Fruit fly (Drosophila melanogaster) whole organism, embryonic: ENCODE measurements around the gene CG8369.
A peak's percentile ranks its signal among the peaks of the same experiment; 100 is the strongest.

ENCODE experiments used
- Adf1 ChIP-seq: fragments of 200-800 bp; sonication (Bioruptor generic); IDR thresholded peaks from 2 replicates; pipeline ENCODE4 v1.3.6; 2022; ENCODE audit warnings: missing biosample characterization, missing genetic modification characterization
- Asciz ChIP-seq: fragments of 200-800 bp; sonication (Bioruptor generic); optimal IDR thresholded peaks from 2 replicates; lab custom pipeline; 2017; ENCODE audit warnings: missing biosample characterization, mild to moderate bottlenecking, missing genetic modification characterization, missing genetic modification reagents
- CG11560 ChIP-seq: fragments of 200-800 bp; sonication (Bioruptor generic); IDR thresholded peaks from 3 replicates; pipeline ENCODE4 v1.3.6; 2022; ENCODE audit warnings: missing biosample characterization, missing genetic modification characterization
- CG12155 ChIP-seq: fragments of 200-800 bp; sonication (Bioruptor generic); optimal IDR thresholded peaks from 3 replicates; lab custom pipeline; 2016; ENCODE audit warnings: missing biosample characterization, missing genetic modification characterization
- CG12769 ChIP-seq: fragments of 200-800 bp; sonication (Bioruptor generic); optimal IDR thresholded peaks from 2 replicates; lab custom pipeline; 2019; ENCODE audit warnings: missing biosample characterization, mild to moderate bottlenecking, missing genetic modification characterization, moderate library complexity
- CG13287 ChIP-seq: fragments of 200-800 bp; sonication (Bioruptor generic); IDR thresholded peaks from 2 replicates; pipeline ENCODE4 v1.3.6; 2022; ENCODE audit warnings: missing biosample characterization, missing genetic modification characterization; ENCODE audit not compliant: partially characterized antibody
- CG13775 ChIP-seq: fragments of 200-800 bp; sonication (Bioruptor generic); optimal IDR thresholded peaks from 3 replicates; lab custom pipeline; 2017; ENCODE audit warnings: missing biosample characterization, mild to moderate bottlenecking, missing genetic modification characterization
- CG15601 ChIP-seq: fragments of 200-800 bp; sonication (Bioruptor generic); optimal IDR thresholded peaks from 3 replicates; lab custom pipeline; 2019; ENCODE audit warnings: missing biosample characterization, mild to moderate bottlenecking, missing genetic modification characterization, moderate library complexity
- CG16815 ChIP-seq: fragments of 200-800 bp; sonication (Bioruptor generic); optimal IDR thresholded peaks from 3 replicates; lab custom pipeline; 2017; ENCODE audit warnings: missing biosample characterization, mild to moderate bottlenecking, missing genetic modification characterization
- CG17385 ChIP-seq: fragments of 200-800 bp; sonication (Bioruptor generic); optimal IDR thresholded peaks from 3 replicates; lab custom pipeline; 2018; ENCODE audit warnings: missing biosample characterization, mild to moderate bottlenecking, missing genetic modification characterization
- CG2120 ChIP-seq: fragments of 200-800 bp; sonication (Bioruptor generic); optimal IDR thresholded peaks from 3 replicates; lab custom pipeline; 2016; ENCODE audit warnings: missing biosample characterization, missing genetic modification characterization
- CG31224 ChIP-seq: fragments of 200-800 bp; sonication (Bioruptor generic); IDR thresholded peaks from 2 replicates; pipeline ENCODE4 v1.3.6; 2022; ENCODE audit warnings: missing biosample characterization, missing genetic modification characterization
- CG31365 ChIP-seq: fragments of 200-800 bp; sonication (Bioruptor generic); optimal IDR thresholded peaks from 2 replicates; lab custom pipeline; 2018; ENCODE audit warnings: missing biosample characterization, mild to moderate bottlenecking, missing genetic modification characterization
- CG32767 ChIP-seq: fragments of 200-800 bp; sonication (Bioruptor generic); IDR thresholded peaks from 2 replicates; pipeline ENCODE4 v1.3.6; 2022; ENCODE audit warnings: missing biosample characterization, missing genetic modification characterization
- CG33557 ChIP-seq: fragments of 200-800 bp; sonication (Bioruptor generic); optimal IDR thresholded peaks from 2 replicates; lab custom pipeline; 2019; ENCODE audit warnings: missing biosample characterization, mild to moderate bottlenecking, missing genetic modification characterization, moderate library complexity
- CG34224 ChIP-seq: fragments of 200-800 bp; sonication (Bioruptor generic); IDR thresholded peaks from 3 replicates; pipeline ENCODE4 v1.3.6; 2022; ENCODE audit warnings: missing biosample characterization, missing genetic modification characterization; ENCODE audit not compliant: partially characterized antibody
- CG4730 ChIP-seq: fragments of 200-800 bp; sonication (Bioruptor generic); IDR thresholded peaks from 2 replicates; pipeline ENCODE4 v1.3.6; 2022; ENCODE audit warnings: missing biosample characterization, missing genetic modification characterization
- CG5245 ChIP-seq: fragments of 200-800 bp; sonication (Bioruptor generic); optimal IDR thresholded peaks from 3 replicates; lab custom pipeline; 2016; ENCODE audit warnings: missing biosample characterization, missing genetic modification characterization
- CG9437 ChIP-seq: fragments of 200-800 bp; sonication (Bioruptor generic); optimal IDR thresholded peaks from 2 replicates; lab custom pipeline; 2018; ENCODE audit warnings: missing biosample characterization, mild to moderate bottlenecking, missing genetic modification characterization
- CG9609 ChIP-seq: fragments of 200-800 bp; sonication (Bioruptor generic); optimal IDR thresholded peaks from 3 replicates; lab custom pipeline; 2016; ENCODE audit warnings: missing biosample characterization, missing genetic modification characterization
- Jarid2 ChIP-seq: fragments of 200-800 bp; sonication (Bioruptor generic); optimal IDR thresholded peaks from 3 replicates; lab custom pipeline; 2017; ENCODE audit warnings: mild to moderate bottlenecking, missing biosample characterization, missing genetic modification reagents, missing genetic modification characterization
- MBD-R2 ChIP-seq: fragments of 200-800 bp; sonication (Bioruptor generic); IDR thresholded peaks from 2 replicates; pipeline ENCODE4 v1.3.6; 2022; ENCODE audit warnings: missing biosample characterization, missing genetic modification characterization
- Mes4 ChIP-seq: fragments of 200-800 bp; sonication (Bioruptor generic); optimal IDR thresholded peaks from 2 replicates; lab custom pipeline; 2016; ENCODE audit warnings: missing biosample characterization, missing genetic modification characterization
- NFAT ChIP-seq: fragments of 200-800 bp; sonication (Bioruptor generic); IDR thresholded peaks from 2 replicates; pipeline ENCODE4 v1.3.6; 2022; ENCODE audit warnings: missing biosample characterization, missing genetic modification characterization
- Scr ChIP-seq: fragments of 200-800 bp; sonication (Bioruptor generic); IDR thresholded peaks from 2 replicates; pipeline ENCODE4 v1.3.6; 2022; ENCODE audit warnings: missing biosample characterization, missing genetic modification characterization; ENCODE audit not compliant: partially characterized antibody
- Sox100B ChIP-seq: fragments of 200-800 bp; sonication (Bioruptor generic); optimal IDR thresholded peaks from 3 replicates; lab custom pipeline; 2018; ENCODE audit warnings: missing biosample characterization, mild to moderate bottlenecking, missing genetic modification characterization
- Sry-β ChIP-seq: fragments of 200-800 bp; sonication (Bioruptor generic); optimal IDR thresholded peaks from 2 replicates; lab custom pipeline; 2018; ENCODE audit warnings: missing biosample characterization, mild to moderate bottlenecking, missing genetic modification characterization, moderate library complexity
- Trl ChIP-seq, 3 experiments: fragments of >200 bp in 2 of 3; fragments of 200-800 bp in 1 of 3; sonication (Bioruptor generic) in 1 of 3; optimal IDR thresholded peaks; 2 replicates in 1 of 3; 3 replicates in 2 of 3; lab custom pipeline; 2016 to 2017; ENCODE audit warnings: missing biosample characterization in 1 of 3, missing genetic modification characterization in 1 of 3
- Usf ChIP-seq: fragments of 200-800 bp; sonication (Bioruptor generic); optimal IDR thresholded peaks from 2 replicates; lab custom pipeline; 2017; ENCODE audit warnings: missing genotype, missing biosample characterization, missing genetic modification characterization
- Xrp1 ChIP-seq: fragments of 200-800 bp; sonication (Bioruptor generic); IDR thresholded peaks from 2 replicates; pipeline ENCODE4 v1.3.6; 2022; ENCODE audit warnings: missing biosample characterization, missing genetic modification characterization
- ara ChIP-seq: fragments of 200-800 bp; sonication (Bioruptor generic); IDR thresholded peaks from 2 replicates; pipeline ENCODE4 v1.3.6; 2022; ENCODE audit warnings: missing biosample characterization, missing genetic modification characterization
- ash1 ChIP-seq: fragments of 200-800 bp; sonication (Bioruptor generic); optimal IDR thresholded peaks from 2 replicates; lab custom pipeline; 2018; ENCODE audit warnings: missing biosample characterization, mild to moderate bottlenecking, missing genetic modification characterization
- bbx ChIP-seq: fragments of 200-800 bp; sonication (Bioruptor generic); IDR thresholded peaks from 2 replicates; pipeline ENCODE4 v1.3.6; 2022; ENCODE audit warnings: missing biosample characterization, missing genetic modification characterization; ENCODE audit not compliant: partially characterized antibody
- bsh ChIP-seq, 2 experiments: fragments of 200-800 bp; sonication (Bioruptor generic); optimal IDR thresholded peaks; 2 replicates each; lab custom pipeline; 2017 to 2018; ENCODE audit warnings: mild to moderate bottlenecking in 2 of 2, missing biosample characterization in 2 of 2, missing genetic modification characterization in 2 of 2, moderate library complexity in 1 of 2
- crol ChIP-seq: fragments of 200-800 bp; sonication (Bioruptor generic); IDR thresholded peaks from 2 replicates; pipeline ENCODE4 v1.3.6; 2022; ENCODE audit warnings: missing biosample characterization, missing genetic modification characterization
- ewg ChIP-seq: fragments of 200-800 bp; sonication (Bioruptor generic); optimal IDR thresholded peaks from 3 replicates; lab custom pipeline; 2017; ENCODE audit warnings: mild to moderate bottlenecking, missing biosample characterization, missing genetic modification reagents, missing genetic modification characterization
- gcm ChIP-seq: fragments of 200-800 bp; sonication (Bioruptor generic); optimal IDR thresholded peaks from 2 replicates; lab custom pipeline; 2019; ENCODE audit warnings: missing biosample characterization, mild to moderate bottlenecking, missing genetic modification characterization, moderate library complexity
- gro ChIP-seq: fragments of 200-800 bp; sonication (Bioruptor generic); optimal IDR thresholded peaks from 2 replicates; lab custom pipeline; 2016; ENCODE audit warnings: missing biosample characterization, missing genetic modification characterization
- h ChIP-seq: fragments of >200 bp; optimal IDR thresholded peaks from 2 replicates; lab custom pipeline; 2017
- kni ChIP-seq: fragments of 200-800 bp; sonication (Bioruptor generic); optimal IDR thresholded peaks from 3 replicates; lab custom pipeline; 2017; ENCODE audit warnings: mild to moderate bottlenecking, missing biosample characterization, missing genetic modification reagents, missing genetic modification characterization
- lola ChIP-seq, 3 experiments: fragments of >200 bp in 2 of 3; fragments of 200-800 bp in 1 of 3; sonication (Bioruptor generic) in 1 of 3; optimal IDR thresholded peaks; 2 replicates each; lab custom pipeline; 2017 to 2019; ENCODE audit warnings: missing biosample characterization in 3 of 3, missing genetic modification characterization in 3 of 3, mild to moderate bottlenecking in 1 of 3, moderate library complexity in 1 of 3
- lov ChIP-seq, 2 experiments: fragments of 200-800 bp in 1 of 2; fragments of >200 bp in 1 of 2; sonication (Bioruptor generic) in 1 of 2; IDR thresholded peaks in 1 of 2; optimal IDR thresholded peaks in 1 of 2; 2 replicates in 1 of 2; 3 replicates in 1 of 2; pipeline versions ENCODE4 v1.3.6 to Lab custom; 2017 to 2022; ENCODE audit warnings: missing biosample characterization in 1 of 2, missing genetic modification characterization in 1 of 2
- onecut ChIP-seq: fragments of 200-800 bp; sonication (Bioruptor generic); IDR thresholded peaks from 2 replicates; pipeline ENCODE4 v1.3.6; 2022; ENCODE audit warnings: missing biosample characterization, missing genetic modification characterization
- pzg ChIP-seq: fragments of 200-800 bp; sonication (Bioruptor generic); optimal IDR thresholded peaks from 3 replicates; lab custom pipeline; 2018; ENCODE audit warnings: missing biosample characterization, mild to moderate bottlenecking, missing genetic modification characterization, moderate library complexity
- repo ChIP-seq: fragments of 200-800 bp; sonication (Bioruptor generic); optimal IDR thresholded peaks from 2 replicates; lab custom pipeline; 2016; ENCODE audit warnings: missing biosample characterization, missing genetic modification characterization
- sisA ChIP-seq: fragments of 200-800 bp; sonication (Bioruptor generic); IDR thresholded peaks from 2 replicates; pipeline ENCODE4 v1.3.6; 2022; ENCODE audit warnings: missing biosample characterization, missing genetic modification characterization
- sna ChIP-seq: fragments of 200-800 bp; sonication (Bioruptor generic); IDR thresholded peaks from 2 replicates; pipeline ENCODE4 v1.3.6; 2022; ENCODE audit warnings: missing biosample characterization, missing genetic modification characterization; ENCODE audit not compliant: partially characterized antibody
- ttk ChIP-seq: fragments of 200-800 bp; sonication (Bioruptor generic); IDR thresholded peaks from 2 replicates; pipeline ENCODE4 v2.1.2; 2022; ENCODE audit warnings: missing biosample characterization, missing genetic modification characterization
- usp ChIP-seq: fragments of >200 bp; optimal IDR thresholded peaks from 2 replicates; lab custom pipeline; 2017; ENCODE audit warnings: missing biosample characterization, missing genetic modification characterization
- zf30C ChIP-seq: fragments of 200-800 bp; sonication (Bioruptor generic); optimal IDR thresholded peaks from 3 replicates; lab custom pipeline; 2018; ENCODE audit warnings: missing biosample characterization, mild to moderate bottlenecking, missing genetic modification characterization

Gene CG8369

DNA sequence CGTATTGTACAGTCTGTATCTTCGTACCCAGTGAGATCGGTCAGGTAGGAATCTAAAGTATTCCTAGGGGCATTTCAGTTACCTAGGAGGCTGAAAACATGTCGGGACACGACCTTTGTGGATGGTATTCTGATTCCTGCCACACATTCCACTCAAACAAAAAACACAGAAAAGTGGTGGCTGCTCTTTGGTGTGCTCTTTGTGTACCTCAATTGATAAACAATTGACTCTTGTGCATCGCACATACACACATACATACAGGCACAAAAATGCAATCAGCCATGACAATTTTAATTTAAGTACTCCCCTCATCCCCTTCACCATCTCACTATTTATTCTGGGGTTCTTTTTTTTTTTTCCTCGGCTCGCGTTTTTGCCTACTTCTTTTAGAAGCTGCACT is 26.4 kb downstream of the CG8369 start (continued):
- TF ChIP-seq pzg (GFP tag; lab: Kevin White, UChicago) (no peak), CG31365 (tag; lab: Kevin White, UChicago) (no peak), Xrp1 (peak; percentile 30; the same call in 1 of the 2 replicates), CG13775 (GFP tag; lab: Kevin White, UChicago) (no peak), CG17385 (no peak), CG9437 (GFP tag; lab: Kevin White, UChicago) (no peak), Sry-β (GFP tag; lab: Kevin White, UChicago) (no peak), CG12155 (no peak), h (lab: Kevin White, UChicago) (no peak), ttk (GFP tag; lab: Robert Waterston, UW) (no peak), CG4730 (GFP tag; lab: Robert Waterston, UW) (no peak), gcm (GFP tag; lab: Kevin White, UChicago) (peak; percentile 20), Sox100B (GFP tag; lab: Kevin White, UChicago) (no peak), CG5245 (GFP tag; lab: Kevin White, UChicago) (no peak), Mes4 (no peak), CG11560 (tag; lab: Robert Waterston, UW) (no peak), bbx (GFP tag; lab: Robert Waterston, UW) (no peak), zf30C (peak; percentile 41), repo (GFP tag; lab: Kevin White, UChicago) (no peak), MBD-R2 (no peak), ash1 (peak; percentile 16), usp (GFP tag; lab: Kevin White, UChicago) (no peak), CG16815 (GFP tag; lab: Kevin White, UChicago) (no peak), onecut (no peak), Jarid2 (GFP tag; lab: Kevin White, UChicago) (no peak), Trl (optimal IDR thresholded peaks at IDR 0.05; lab: Kevin White, UChicago) (peak in 1 of 2 experiments; percentile 1), Trl (GFP tag; optimal IDR thresholded peaks at IDR 0.05; lab: Kevin White, UChicago) (no peak), sna (GFP tag; lab: Robert Waterston, UW) (no peak), Adf1 (GFP tag; lab: Robert Waterston, UW) (no peak), CG32767 (GFP tag; lab: Robert Waterston, UW) (no peak), ewg (GFP tag; lab: Kevin White, UChicago) (no peak), Scr (no peak), lov (optimal IDR thresholded peaks at IDR 0.05; lab: Kevin White, UChicago) (no peak), lov (GFP tag; IDR thresholded peaks at IDR 0.05; lab: Robert Waterston, UW) (no peak), bsh (GFP tag; optimal IDR thresholded peaks at IDR 0.05; lab: Kevin White, UChicago) (no peak), gro (GFP tag; lab: Kevin White, UChicago) (no peak), lola (GFP tag; optimal IDR thresholded peaks at IDR 0.05; lab: Kevin White, UChicago) (no peak), crol (GFP tag; lab: Robert Waterston, UW) (peak; percentile 87), CG13287 (GFP tag; lab: Robert Waterston, UW) (no peak), CG12769 (no peak), CG34224 (GFP tag; lab: Robert Waterston, UW) (no peak), CG33557 (no peak), sisA (no peak), CG2120 (GFP tag; lab: Kevin White, UChicago) (no peak), CG31224 (GFP tag; lab: Robert Waterston, UW) (no peak), CG9609 (GFP tag; lab: Kevin White, UChicago) (no peak), Asciz (GFP tag; lab: Kevin White, UChicago) (no peak), kni (GFP tag; lab: Kevin White, UChicago) (peak; percentile 81), Usf (GFP tag; lab: Kevin White, UChicago) (no peak), CG15601 (no peak), NFAT (GFP tag; lab: Robert Waterston, UW) (no peak), ara (GFP tag; lab: Robert Waterston, UW) (no peak)
